Fruit fly (Drosophila melanogaster) whole organism, pupa: ENCODE measurements around the gene nullo.

ENCODE experiments used
- CG10348 ChIP-seq: fragments of 200-800 bp; sonication (Bioruptor generic); IDR thresholded peaks from 2 replicates; pipeline ENCODE4 v1.3.6; 2022; ENCODE audit warnings: missing biosample characterization, missing genetic modification characterization
- CG14655 ChIP-seq: fragments of 200-800 bp; sonication (Bioruptor generic); optimal IDR thresholded peaks from 3 replicates; lab custom pipeline; 2017; ENCODE audit warnings: mild to moderate bottlenecking, missing biosample characterization, missing genetic modification reagents, missing genetic modification characterization
- CG17806 ChIP-seq: fragments of 200-800 bp; sonication (Bioruptor generic); optimal IDR thresholded peaks from 2 replicates; lab custom pipeline; 2018; ENCODE audit warnings: missing biosample characterization, mild to moderate bottlenecking, missing genetic modification characterization, moderate library complexity
- CG8159 ChIP-seq: fragments of 200-800 bp; sonication (Bioruptor generic); optimal IDR thresholded peaks from 3 replicates; lab custom pipeline; 2018; ENCODE audit warnings: missing biosample characterization, mild to moderate bottlenecking, missing genetic modification characterization, moderate library complexity
- CG8301 ChIP-seq: fragments of 200-800 bp; sonication (Bioruptor generic); optimal IDR thresholded peaks from 2 replicates; lab custom pipeline; 2018; ENCODE audit warnings: missing biosample characterization, mild to moderate bottlenecking, missing genetic modification characterization
- CG9948 ChIP-seq: fragments of 200-800 bp; sonication (Bioruptor generic); optimal IDR thresholded peaks from 2 replicates; lab custom pipeline; 2018; ENCODE audit warnings: missing biosample characterization, mild to moderate bottlenecking, missing genetic modification characterization, moderate library complexity
- Pif1B ChIP-seq: fragments of 200-800 bp; sonication (Bioruptor generic); optimal IDR thresholded peaks from 3 replicates; lab custom pipeline; 2016; ENCODE audit warnings: missing biosample characterization, missing genetic modification characterization
- fd96Ca ChIP-seq: fragments of 200-800 bp; sonication (Bioruptor generic); IDR thresholded peaks from 3 replicates; pipeline ENCODE4 v1.3.6; 2022; ENCODE audit warnings: missing biosample characterization, missing genetic modification characterization
- gl ChIP-seq: fragments of 200-800 bp; sonication (Bioruptor generic); optimal IDR thresholded peaks from 2 replicates; lab custom pipeline; 2018; ENCODE audit warnings: missing biosample characterization, mild to moderate bottlenecking, missing genetic modification characterization
- rn ChIP-seq: fragments of 200-800 bp; sonication (Bioruptor generic); IDR thresholded peaks from 2 replicates; pipeline ENCODE4 v1.3.6; 2022; ENCODE audit warnings: missing biosample characterization, missing genetic modification characterization

DNA sequence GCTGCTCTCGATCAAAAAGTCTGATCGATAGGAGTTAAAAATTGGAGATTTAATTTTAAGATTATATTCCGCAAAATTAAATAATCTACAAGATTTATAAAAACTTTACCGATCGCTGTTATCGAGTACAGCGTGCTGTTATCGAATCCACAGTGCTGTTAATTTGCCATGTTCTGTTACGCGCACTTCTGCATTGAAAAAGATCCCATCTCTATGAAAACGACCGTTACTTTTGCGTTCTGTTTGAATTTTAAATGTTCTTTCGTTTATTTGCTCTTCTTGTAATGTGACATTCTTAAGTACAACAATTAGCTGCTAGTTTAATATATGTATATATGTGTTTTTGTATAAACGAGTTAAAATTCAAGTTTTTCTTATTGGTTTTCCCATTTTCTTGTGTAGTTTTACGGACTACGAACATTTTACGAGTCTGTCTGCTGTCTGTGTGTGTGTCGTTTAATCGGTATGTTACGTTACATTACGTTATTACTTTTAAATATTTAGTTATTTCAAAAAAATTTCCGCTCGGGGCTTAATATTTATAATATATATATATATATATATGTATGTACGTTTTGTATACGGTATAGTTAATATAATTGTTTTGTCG is 25.1 kb downstream of the nullo start:
- TF ChIP-seq CG8301 (no peak), CG14655 (no peak), CG9948 (tag; lab: Kevin White, UChicago) (no peak), CG17806 (tag; lab: Kevin White, UChicago) (no peak), rn (GFP tag; lab: Robert Waterston, UW) (no peak), fd96Ca (GFP tag; lab: Robert Waterston, UW) (no peak), gl (tag; lab: Kevin White, UChicago) (no peak), CG10348 (no peak), CG8159 (tag; lab: Kevin White, UChicago) (no peak), Pif1B (GFP tag; lab: Kevin White, UChicago) (no peak)
